Fruit fly (Drosophila melanogaster) whole organism, embryonic: Measurements from ENCODE around the gene rush.

Source experiments
- BEAF-32 ChIP-seq: fragments of 200-800 bp; sonication (Bioruptor generic); optimal IDR thresholded peaks from 3 replicates; lab custom pipeline; 2017; ENCODE audit warnings: missing biosample characterization, missing genetic modification characterization, mild to moderate bottlenecking, moderate library complexity, missing genetic modification reagents
- CG10366 ChIP-seq: fragments of 200-800 bp; sonication (Bioruptor generic); IDR thresholded peaks from 2 replicates; pipeline ENCODE4 v1.3.6; 2022; ENCODE audit warnings: missing biosample characterization, missing genetic modification characterization
- CG10431 ChIP-seq: fragments of 200-800 bp; sonication (Bioruptor generic); optimal IDR thresholded peaks from 3 replicates; lab custom pipeline; 2018; ENCODE audit warnings: missing biosample characterization, mild to moderate bottlenecking, missing genetic modification characterization
- CG11456 ChIP-seq: fragments of 200-800 bp; sonication (Bioruptor generic); IDR thresholded peaks from 3 replicates; pipeline ENCODE4 v1.3.6; 2022; ENCODE audit warnings: missing biosample characterization, missing genetic modification characterization
- CG12744 ChIP-seq: fragments of 200-800 bp; sonication (Bioruptor generic); optimal IDR thresholded peaks from 2 replicates; lab custom pipeline; 2016; ENCODE audit warnings: missing biosample characterization, missing genetic modification characterization
- CG14667 ChIP-seq: fragments of 200-800 bp; sonication (Bioruptor generic); IDR thresholded peaks from 2 replicates; pipeline ENCODE4 v1.3.6; 2022; ENCODE audit warnings: missing biosample characterization, missing genetic modification characterization
- CG15696 ChIP-seq: fragments of 200-800 bp; sonication (Bioruptor generic); optimal IDR thresholded peaks from 2 replicates; lab custom pipeline; 2019; ENCODE audit warnings: missing biosample characterization, mild to moderate bottlenecking, missing genetic modification characterization, moderate library complexity
- CG17361 ChIP-seq: fragments of 200-800 bp; sonication (Bioruptor generic); IDR thresholded peaks from 3 replicates; pipeline ENCODE4 v1.3.6; 2022; ENCODE audit warnings: missing biosample characterization, missing genetic modification characterization
- CG17829 ChIP-seq: fragments of 200-800 bp; optimal IDR thresholded peaks from 2 replicates; lab custom pipeline; 2019; ENCODE audit warnings: missing biosample characterization, mild to moderate bottlenecking, missing genetic modification characterization, moderate library complexity
- CG31224 ChIP-seq: fragments of 200-800 bp; sonication (Bioruptor generic); IDR thresholded peaks from 2 replicates; pipeline ENCODE4 v1.3.6; 2022; ENCODE audit warnings: missing biosample characterization, missing genetic modification characterization
- CG33557 ChIP-seq: fragments of 200-800 bp; sonication (Bioruptor generic); optimal IDR thresholded peaks from 2 replicates; lab custom pipeline; 2019; ENCODE audit warnings: missing biosample characterization, mild to moderate bottlenecking, missing genetic modification characterization, moderate library complexity
- CG4707 ChIP-seq: fragments of 200-800 bp; sonication (Bioruptor generic); optimal IDR thresholded peaks from 2 replicates; lab custom pipeline; 2018; ENCODE audit warnings: missing biosample characterization, mild to moderate bottlenecking, missing genetic modification characterization, moderate library complexity
- CG5245 ChIP-seq: fragments of 200-800 bp; sonication (Bioruptor generic); optimal IDR thresholded peaks from 3 replicates; lab custom pipeline; 2016; ENCODE audit warnings: missing biosample characterization, missing genetic modification characterization
- CG7357 ChIP-seq: fragments of 200-800 bp; sonication (Bioruptor generic); IDR thresholded peaks from 3 replicates; pipeline ENCODE4 v1.3.6; 2022; ENCODE audit warnings: missing biosample characterization, missing genetic modification characterization
- CG7839 ChIP-seq: fragments of 200-800 bp; sonication (Bioruptor generic); optimal IDR thresholded peaks from 3 replicates; lab custom pipeline; 2018; ENCODE audit warnings: missing biosample characterization, mild to moderate bottlenecking, missing genetic modification characterization, moderate library complexity
- CG8089 ChIP-seq: fragments of 200-800 bp; sonication (Bioruptor generic); optimal IDR thresholded peaks from 3 replicates; lab custom pipeline; 2016; ENCODE audit warnings: missing biosample characterization, missing genetic modification characterization
- CG9609 ChIP-seq: fragments of 200-800 bp; sonication (Bioruptor generic); optimal IDR thresholded peaks from 3 replicates; lab custom pipeline; 2016; ENCODE audit warnings: missing biosample characterization, missing genetic modification characterization
- CG9876 ChIP-seq: fragments of 200-800 bp; sonication (Bioruptor generic); optimal IDR thresholded peaks from 2 replicates; lab custom pipeline; 2016; ENCODE audit warnings: missing biosample characterization, missing genetic modification characterization
- CTCF ChIP-seq: fragments of 200-800 bp; sonication (Bioruptor generic); optimal IDR thresholded peaks from 2 replicates; lab custom pipeline; 2017; ENCODE audit warnings: missing biosample characterization, mild to moderate bottlenecking, missing genetic modification characterization, moderate library complexity
- Camta ChIP-seq: fragments of 200-800 bp; sonication (Bioruptor generic); optimal IDR thresholded peaks from 2 replicates; lab custom pipeline; 2016; ENCODE audit warnings: missing biosample characterization, missing genetic modification characterization
- D19A ChIP-seq: fragments of 200-800 bp; optimal IDR thresholded peaks from 3 replicates; lab custom pipeline; 2019; ENCODE audit warnings: missing biosample characterization, mild to moderate bottlenecking, missing genetic modification characterization, moderate library complexity
- Dll ChIP-seq: fragments of 200-800 bp; sonication (Bioruptor generic); IDR thresholded peaks from 4 replicates; pipeline ENCODE4 v1.3.6; 2022; ENCODE audit warnings: missing biosample characterization, missing genetic modification characterization; ENCODE audit not compliant: partially characterized antibody
- Meics ChIP-seq: fragments of 200-800 bp; sonication (Bioruptor generic); optimal IDR thresholded peaks from 2 replicates; lab custom pipeline; 2017; ENCODE audit warnings: missing biosample characterization, mild to moderate bottlenecking, missing genetic modification characterization
- NC2α ChIP-seq: fragments of 200-800 bp; sonication (Bioruptor generic); optimal IDR thresholded peaks from 2 replicates; lab custom pipeline; 2016; ENCODE audit warnings: missing biosample characterization, missing genetic modification characterization
- Oaz ChIP-seq: fragments of 200-800 bp; sonication (Bioruptor generic); IDR thresholded peaks from 2 replicates; pipeline ENCODE4 v1.3.6; 2022; ENCODE audit warnings: missing biosample characterization, missing genetic modification characterization
- Oli ChIP-seq: fragments of 200-800 bp; sonication (Bioruptor generic); optimal IDR thresholded peaks from 2 replicates; lab custom pipeline; 2018; ENCODE audit warnings: missing biosample characterization, mild to moderate bottlenecking, missing genetic modification characterization, moderate library complexity
- Rfx ChIP-seq: fragments of 200-800 bp; sonication (Bioruptor generic); IDR thresholded peaks from 2 replicates; pipeline ENCODE4 v1.3.6; 2022; ENCODE audit warnings: missing biosample characterization, missing genetic modification characterization
- Scr ChIP-seq: fragments of 200-800 bp; sonication (Bioruptor generic); IDR thresholded peaks from 2 replicates; pipeline ENCODE4 v1.3.6; 2022; ENCODE audit warnings: missing biosample characterization, missing genetic modification characterization; ENCODE audit not compliant: partially characterized antibody
- Xrp1 ChIP-seq: fragments of 200-800 bp; sonication (Bioruptor generic); IDR thresholded peaks from 2 replicates; pipeline ENCODE4 v1.3.6; 2022; ENCODE audit warnings: missing biosample characterization, missing genetic modification characterization
- amos ChIP-seq: fragments of 200-800 bp; sonication (Bioruptor generic); IDR thresholded peaks from 2 replicates; pipeline ENCODE4 v1.3.6; 2022; ENCODE audit warnings: missing biosample characterization, missing genetic modification characterization; ENCODE audit not compliant: partially characterized antibody
- danr ChIP-seq: fragments of 200-800 bp; sonication (Bioruptor generic); IDR thresholded peaks from 2 replicates; pipeline ENCODE4 v1.3.6; 2022; ENCODE audit warnings: missing biosample characterization, missing genetic modification characterization
- dimm ChIP-seq: fragments of 200-800 bp; sonication (Bioruptor generic); IDR thresholded peaks from 2 replicates; pipeline ENCODE4 v1.3.6; 2022; ENCODE audit warnings: missing biosample characterization, missing genetic modification characterization
- dmrt99B ChIP-seq: fragments of 200-800 bp; sonication (Bioruptor generic); optimal IDR thresholded peaks from 2 replicates; lab custom pipeline; 2018; ENCODE audit warnings: missing biosample characterization, mild to moderate bottlenecking, missing genetic modification characterization, moderate library complexity
- ems ChIP-seq: fragments of 200-800 bp; sonication (Bioruptor generic); optimal IDR thresholded peaks from 3 replicates; lab custom pipeline; 2016; ENCODE audit warnings: missing biosample characterization, missing genetic modification characterization
- fd96Cb ChIP-seq: fragments of 200-800 bp; sonication (Bioruptor generic); optimal IDR thresholded peaks from 2 replicates; lab custom pipeline; 2018; ENCODE audit warnings: missing biosample characterization, mild to moderate bottlenecking, missing genetic modification characterization, moderate library complexity
- gce ChIP-seq: fragments of 200-800 bp; sonication (Bioruptor generic); IDR thresholded peaks from 3 replicates; pipeline ENCODE4 v1.3.6; 2022; ENCODE audit warnings: missing biosample characterization, missing genetic modification characterization
- grn ChIP-seq: fragments of 200-800 bp; sonication (Bioruptor generic); optimal IDR thresholded peaks from 3 replicates; lab custom pipeline; 2017; ENCODE audit warnings: missing biosample characterization, missing genetic modification characterization
- gro ChIP-seq: fragments of 200-800 bp; sonication (Bioruptor generic); optimal IDR thresholded peaks from 2 replicates; lab custom pipeline; 2016; ENCODE audit warnings: missing biosample characterization, missing genetic modification characterization
- hbn ChIP-seq: fragments of 200-800 bp; sonication (Bioruptor generic); IDR thresholded peaks from 2 replicates; pipeline ENCODE4 v1.3.6; 2022; ENCODE audit warnings: missing biosample characterization, missing genetic modification characterization; ENCODE audit not compliant: partially characterized antibody
- hkb ChIP-seq, 2 experiments: fragments of 200-800 bp in 1 of 2; fragments of >200 bp in 1 of 2; sonication (Bioruptor generic) in 1 of 2; IDR thresholded peaks in 1 of 2; optimal IDR thresholded peaks in 1 of 2; 2 replicates each; pipeline versions ENCODE4 v1.3.6 to Lab custom; 2017 to 2022; ENCODE audit warnings: missing biosample characterization in 1 of 2, missing genetic modification characterization in 1 of 2
- jing ChIP-seq: fragments of 200-800 bp; sonication (Bioruptor generic); optimal IDR thresholded peaks from 2 replicates; lab custom pipeline; 2018; ENCODE audit warnings: missing biosample characterization, mild to moderate bottlenecking, missing genetic modification characterization
- kah ChIP-seq: fragments of 200-800 bp; sonication (Bioruptor generic); optimal IDR thresholded peaks from 2 replicates; lab custom pipeline; 2018; ENCODE audit warnings: missing biosample characterization, mild to moderate bottlenecking, missing genetic modification characterization
- phol ChIP-seq: fragments of 200-800 bp; sonication (Bioruptor generic); optimal IDR thresholded peaks from 3 replicates; lab custom pipeline; 2018; ENCODE audit warnings: missing biosample characterization, mild to moderate bottlenecking, missing genetic modification characterization, moderate library complexity
- row ChIP-seq: fragments of 200-800 bp; sonication (Bioruptor generic); IDR thresholded peaks from 3 replicates; pipeline ENCODE4 v1.3.6; 2022; ENCODE audit warnings: missing biosample characterization, missing genetic modification characterization
- slou ChIP-seq: fragments of 200-800 bp; sonication (Bioruptor generic); optimal IDR thresholded peaks from 3 replicates; lab custom pipeline; 2016; ENCODE audit warnings: missing biosample characterization, missing genetic modification characterization
- sna ChIP-seq: fragments of 200-800 bp; sonication (Bioruptor generic); IDR thresholded peaks from 2 replicates; pipeline ENCODE4 v1.3.6; 2022; ENCODE audit warnings: missing biosample characterization, missing genetic modification characterization; ENCODE audit not compliant: partially characterized antibody
- sqz ChIP-seq: fragments of 200-800 bp; sonication (Bioruptor generic); optimal IDR thresholded peaks from 3 replicates; lab custom pipeline; 2018; ENCODE audit warnings: missing biosample characterization, mild to moderate bottlenecking, missing genetic modification characterization
- tll ChIP-seq, 2 experiments: fragments of 200-800 bp in 1 of 2; fragments of >200 bp in 1 of 2; sonication (Bioruptor generic) in 1 of 2; optimal IDR thresholded peaks; 2 replicates each; lab custom pipeline; 2017 to 2019; ENCODE audit warnings: missing biosample characterization in 2 of 2, missing genetic modification characterization in 2 of 2, mild to moderate bottlenecking in 1 of 2, moderate library complexity in 1 of 2
- twi ChIP-seq: fragments of 200-800 bp; optimal IDR thresholded peaks from 2 replicates; lab custom pipeline; 2019; ENCODE audit warnings: missing biosample characterization, mild to moderate bottlenecking, missing genetic modification characterization, moderate library complexity
- wek ChIP-seq: fragments of 200-800 bp; sonication (Bioruptor generic); optimal IDR thresholded peaks from 3 replicates; lab custom pipeline; 2018; ENCODE audit warnings: missing biosample characterization, mild to moderate bottlenecking, missing genetic modification characterization, moderate library complexity
- zf30C ChIP-seq: fragments of 200-800 bp; sonication (Bioruptor generic); optimal IDR thresholded peaks from 3 replicates; lab custom pipeline; 2018; ENCODE audit warnings: missing biosample characterization, mild to moderate bottlenecking, missing genetic modification characterization

Gene rush

dm6 chrX:1452130-1452529 lies 26.2 kb upstream of the rush start, which contains the start of gene Gr2a:
TSS of gene Gr2a (plus strand) at chrX:1452430.
- TF ChIP-seq phol (no peak), CG17829 (tag; lab: Kevin White, UChicago) (no peak), CG8089 (GFP tag; lab: Kevin White, UChicago) (no peak), tll (GFP tag; optimal IDR thresholded peaks at IDR 0.05; lab: Kevin White, UChicago) (no peak), gro (GFP tag; lab: Kevin White, UChicago) (no peak), CG7357 (GFP tag; lab: Robert Waterston, UW) (no peak), dimm (GFP tag; lab: Robert Waterston, UW) (no peak), NC2α (GFP tag; lab: Kevin White, UChicago) (no peak), sqz (GFP tag; lab: Kevin White, UChicago) (no peak), Meics (GFP tag; lab: Kevin White, UChicago) (no peak), gce (no peak), CG9876 (GFP tag; lab: Kevin White, UChicago) (no peak), Rfx (no peak), CG9609 (no peak), hbn (GFP tag; lab: Robert Waterston, UW) (no peak)

dm6 chrX:1454837-1455236 lies 23.5 kb upstream of the rush start:
- TF ChIP-seq fd96Cb (tag; lab: Kevin White, UChicago) (no peak), row (GFP tag; lab: Robert Waterston, UW) (0 out of 3 replicates have a peak, but pooled peaks have one; percentile 19), Scr (GFP tag; lab: Robert Waterston, UW) (peak; percentile 34; the same call in 1 of the 2 replicates), CG15696 (tag; lab: Kevin White, UChicago) (no peak), CG33557 (no peak), CG17361 (GFP tag; lab: Robert Waterston, UW) (no peak), BEAF-32 (GFP tag; lab: Kevin White, UChicago) (peak; percentile 38), danr (GFP tag; lab: Robert Waterston, UW) (no peak), CG10431 (no peak), dmrt99B (tag; lab: Kevin White, UChicago) (no peak), CG11456 (GFP tag; lab: Robert Waterston, UW) (no peak), CG31224 (GFP tag; lab: Robert Waterston, UW) (peak; percentile 8; the same call in 1 of the 2 replicates), Dll (GFP tag; lab: Robert Waterston, UW) (peak; percentile 53; the same call in 1 of the 4 replicates), zf30C (no peak), Xrp1 (no peak), slou (no peak), Oli (tag; lab: Kevin White, UChicago) (no peak), CG5245 (GFP tag; lab: Kevin White, UChicago) (no peak), grn (GFP tag; lab: Kevin White, UChicago) (no peak), amos (GFP tag; lab: Robert Waterston, UW) (0 out of 2 replicates have a peak, but pooled peaks have one; percentile 25), kah (GFP tag; lab: Kevin White, UChicago) (no peak), sna (0 out of 2 replicates have a peak, but pooled peaks have one; percentile 21)

dm6 chrX:1456954-1457353 lies 21.4 kb upstream of the rush start, which contains the start of gene CG14785:
TSS of gene CG14785 (minus strand) at chrX:1457054.
- TF ChIP-seq Camta (GFP tag; lab: Kevin White, UChicago) (no peak), CG7839 (tag; lab: Kevin White, UChicago) (no peak), hkb (optimal IDR thresholded peaks at IDR 0.05; lab: Kevin White, UChicago) (no peak), hkb (GFP tag; IDR thresholded peaks at IDR 0.05; lab: Robert Waterston, UW) (no peak), CG14667 (GFP tag; lab: Robert Waterston, UW) (no peak), CG4707 (no peak), wek (GFP tag; lab: Kevin White, UChicago) (no peak), ems (no peak), D19A (tag; lab: Kevin White, UChicago) (no peak), twi (tag; lab: Kevin White, UChicago) (no peak), CG10366 (GFP tag; lab: Robert Waterston, UW) (no peak), CTCF (no peak), CG12744 (no peak), jing (no peak), Oaz (GFP tag; lab: Robert Waterston, UW) (no peak)
